Worm (Caenorhabditis elegans) whole organism, L4/young adult: ENCODE results near the gene Y37D8A.2.

ENCODE experiments used
- dao-5 ChIP-seq: sonication (generic microtip); optimal IDR thresholded peaks from 2 replicates; lab custom pipeline; 2016; ENCODE audit warnings: missing genotype, missing genetic modification characterization, moderate library complexity, missing compliant biosample characterization
- him-1 ChIP-seq: sonication (generic microtip); optimal IDR thresholded peaks from 2 replicates; lab custom pipeline; 2016; ENCODE audit warnings: missing genotype, missing genetic modification reagents, missing genetic modification characterization, missing compliant biosample characterization

- no peak for TF ChIP-seq him-1 (tag; lab: Kevin White, UChicago)
- TF ChIP-seq dao-5, result no peak
Observed at ce11 chrIII:12864648-12865047, 44.7 kb downstream of the Y37D8A.2 start, which contains the start of gene Y37D8A.8.
